Worm (Caenorhabditis elegans): ENCODE results near the gene F26F4.8.

F26F4.8 gene

DNA sequence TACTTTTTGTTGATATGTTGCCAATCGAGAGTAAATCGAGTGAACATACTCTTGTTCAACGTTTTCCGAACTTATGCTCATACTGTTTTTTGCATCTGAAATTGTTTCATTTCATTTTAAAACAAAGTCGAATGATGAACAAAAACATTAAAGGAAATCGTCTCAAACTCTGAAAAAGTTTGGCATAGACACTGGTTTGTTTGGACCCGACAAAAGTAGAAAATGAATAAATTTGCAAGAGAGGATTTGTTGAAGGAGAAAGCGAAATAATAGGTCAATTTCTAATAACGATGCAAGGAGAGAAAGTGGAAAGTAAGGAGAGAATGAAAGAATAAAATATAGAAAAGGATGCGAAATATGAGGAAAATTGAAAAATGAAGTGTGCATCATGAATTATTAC, 30.6 kb downstream of the F26F4.8 start, which contains the start of gene C35D10.12:
Gene C35D10.12, minus strand, starts transcription at position 101 of the 400 bp plus-strand sequence.
- TF ChIP-seq lir-3 (tag; optimal IDR thresholded peaks at IDR 0.05) = no peak
- no peak for TF ChIP-seq nhr-28 (tag; optimal IDR thresholded peaks at IDR 0.05)
- TF ChIP-seq nhr-76 (tag; optimal IDR thresholded peaks at IDR 0.05) = no peak
- no peak for TF ChIP-seq dpl-1 (GFP tag; optimal IDR thresholded peaks at IDR 0.05)
- no peak for TF ChIP-seq lin-29 (GFP tag; IDR thresholded peaks at IDR 0.05)
- TF ChIP-seq zip-2 (tag; optimal IDR thresholded peaks at IDR 0.05) = no peak
- no peak for TF ChIP-seq nhr-42 (GFP tag; IDR thresholded peaks at IDR 0.05)
- TF ChIP-seq set-16 (GFP tag; IDR thresholded peaks at IDR 0.05) = no peak
- no peak for TF ChIP-seq nhr-111 (GFP tag; optimal IDR thresholded peaks at IDR 0.05)
- no peak for TF ChIP-seq nhr-25 (tag; optimal IDR thresholded peaks at IDR 0.05; ENCODE audit: borderline replicate concordance, insufficient read depth)
- TF ChIP-seq mxl-3 (GFP tag; optimal IDR thresholded peaks at IDR 0.05) = no peak
- TF ChIP-seq skn-1 (tag; optimal IDR thresholded peaks at IDR 0.05) = no peak

DNA sequence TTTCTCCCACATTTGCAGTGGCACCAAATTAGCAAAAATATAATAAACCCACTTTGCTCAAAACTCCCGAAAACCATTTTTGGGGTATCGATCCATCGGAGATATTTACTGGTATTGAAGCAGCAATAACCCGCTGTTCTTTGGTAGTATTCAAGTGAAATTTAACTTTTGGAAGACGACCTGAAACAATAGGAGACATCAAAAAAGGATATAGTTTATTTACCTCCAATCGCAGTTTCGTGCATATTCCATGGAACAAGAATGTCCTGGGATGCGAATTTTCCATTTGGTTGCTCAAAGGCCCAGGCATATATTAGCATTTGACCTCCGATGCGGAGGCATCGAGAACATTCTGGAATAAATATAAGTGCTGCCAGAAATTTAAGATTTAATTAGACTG, 31.9 kb downstream of the F26F4.8 start:
- TF ChIP-seq aha-1 (tag) (peak; percentile 96), nhr-77 (tag; optimal IDR thresholded peaks at IDR 0.05) (no peak), hif-1 (tag; optimal IDR thresholded peaks at IDR 0.05) (no peak)

DNA sequence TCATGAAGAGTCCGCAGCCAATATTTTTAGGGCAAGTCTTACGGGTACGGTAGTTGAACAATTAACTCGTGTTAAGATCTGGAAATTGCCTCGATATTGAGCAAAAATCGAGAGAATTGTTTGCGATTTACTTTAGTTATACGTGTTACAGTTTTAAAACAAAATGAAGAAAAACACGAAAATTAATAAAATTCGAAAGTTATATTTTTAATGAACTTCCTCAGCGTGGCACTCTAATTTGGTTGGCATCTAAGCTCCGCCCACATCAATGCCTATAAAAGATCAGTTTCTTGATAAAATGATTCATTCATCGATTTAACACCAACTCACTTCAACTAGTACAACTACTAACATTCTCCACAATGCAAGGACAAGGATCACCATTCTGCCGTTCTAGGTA, 34.8 kb downstream of the F26F4.8 start, which contains the start of gene gipc-1:
Gene gipc-1, plus strand, starts transcription at position 301 of the 400 bp plus-strand sequence.
- TF ChIP-seq Y105C5A.15 (GFP tag; IDR thresholded peaks at IDR 0.05) = no peak
- no peak for TF ChIP-seq aly-2 (tag; optimal IDR thresholded peaks at IDR 0.05)
- TF ChIP-seq tra-1 (GFP tag; IDR thresholded peaks at IDR 0.05) = no peak
- no peak for TF ChIP-seq zag-1 (tag; optimal IDR thresholded peaks at IDR 0.05)
- no peak for TF ChIP-seq spr-3 (GFP tag; optimal IDR thresholded peaks at IDR 0.05)
- no peak for TF ChIP-seq ceh-28 (tag; optimal IDR thresholded peaks at IDR 0.05)
- TF ChIP-seq nhr-237 (tag; optimal IDR thresholded peaks at IDR 0.05) = no peak
- no peak for TF ChIP-seq nhr-28 (tag; optimal IDR thresholded peaks at IDR 0.05)
- TF ChIP-seq saeg-2 (GFP tag; IDR thresholded peaks at IDR 0.05) = no peak
- no peak for TF ChIP-seq ceh-32 (tag; optimal IDR thresholded peaks at IDR 0.05; ENCODE audit: poor library complexity)
- TF ChIP-seq mxl-2 (GFP tag; conservative IDR thresholded peaks at IDR 0.05) = no peak
- TF ChIP-seq set-16 (GFP tag; IDR thresholded peaks at IDR 0.05) = no peak
- no peak for TF ChIP-seq egl-43 (GFP tag; IDR thresholded peaks at IDR 0.05)
- TF ChIP-seq dve-1 (tag; optimal IDR thresholded peaks at IDR 0.05; ENCODE audit: insufficient read depth) = no peak
- no peak for TF ChIP-seq dpl-1 (GFP tag; optimal IDR thresholded peaks at IDR 0.05)
- no peak for TF ChIP-seq ama-1 (optimal IDR thresholded peaks at IDR 0.05)
- TF ChIP-seq ztf-7 (tag; optimal IDR thresholded peaks at IDR 0.05) = no peak
- TF ChIP-seq daf-16 (GFP tag; optimal IDR thresholded peaks at IDR 0.05) = no peak
- TF ChIP-seq daf-16 (tag; optimal IDR thresholded peaks at IDR 0.05) = no peak
- no peak for TF ChIP-seq lin-38 (GFP tag; IDR thresholded peaks at IDR 0.05)

DNA sequence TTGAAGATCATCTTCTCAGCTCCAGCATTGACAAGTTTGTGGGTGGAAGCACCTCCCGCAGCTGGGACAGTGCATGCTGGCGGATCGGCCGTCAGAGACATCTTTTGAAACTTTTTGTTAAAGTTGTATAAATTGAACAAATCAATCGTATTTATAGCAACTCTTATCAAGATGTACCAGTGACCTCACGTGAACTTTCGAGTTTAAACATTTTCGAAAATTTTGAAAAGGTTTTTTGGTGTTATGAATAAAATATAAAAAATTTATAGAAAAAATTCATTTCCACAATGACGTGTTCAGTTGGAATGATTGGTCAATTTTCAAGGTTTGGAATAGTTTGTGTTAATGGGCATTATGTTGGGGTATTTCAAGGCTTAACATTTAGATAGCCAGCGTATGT, 36.6 kb downstream of the F26F4.8 start, which contains the start of the genes msd-4 and C35D10.3:
Gene msd-4, minus strand, starts transcription at position 101 of the 400 bp plus-strand sequence.
Gene C35D10.3, plus strand, starts transcription at position 279 of the 400 bp plus-strand sequence.
- TF ChIP-seq lin-13 (GFP tag; optimal IDR thresholded peaks at IDR 0.05) = no peak
- TF ChIP-seq zfp-3 (GFP tag; conservative IDR thresholded peaks at IDR 0.05) = no peak
- no peak for TF ChIP-seq zip-11 (GFP tag; IDR thresholded peaks at IDR 0.05)
- TF ChIP-seq lin-38 (GFP tag; IDR thresholded peaks at IDR 0.05) = no peak
- TF ChIP-seq ama-1 (optimal IDR thresholded peaks at IDR 0.05) = no peak
- no peak for TF ChIP-seq nhr-76 (tag; optimal IDR thresholded peaks at IDR 0.05)
- TF ChIP-seq hlh-11 (tag; optimal IDR thresholded peaks at IDR 0.05) = no peak
- no peak for TF ChIP-seq tag-97 (GFP tag; IDR thresholded peaks at IDR 0.05)
- TF ChIP-seq nhr-28 (tag; optimal IDR thresholded peaks at IDR 0.05) = no peak
- no peak for TF ChIP-seq madf-5 (GFP tag; IDR thresholded peaks at IDR 0.05)
- no peak for TF ChIP-seq D1046.2 (GFP tag; IDR thresholded peaks at IDR 0.05)
- TF ChIP-seq unc-130 (GFP tag; optimal IDR thresholded peaks at IDR 0.05) = no peak
- no peak for TF ChIP-seq daf-12 (tag; optimal IDR thresholded peaks at IDR 0.05)
- no peak for TF ChIP-seq snpc-1.2 (GFP tag; IDR thresholded peaks at IDR 0.05)
- no peak for TF ChIP-seq nhr-10 (tag; optimal IDR thresholded peaks at IDR 0.05)
- TF ChIP-seq Y105C5A.15 (GFP tag; IDR thresholded peaks at IDR 0.05) = no peak
- no peak for TF ChIP-seq nhr-42 (GFP tag; IDR thresholded peaks at IDR 0.05)
